Fruit fly (Drosophila melanogaster): ENCODE results near the gene sav.

Gene sav

dm6 chr3R:23048690-23049118, 12.4 kb downstream of the sav start (continued):
- TF ChIP-seq Xbp1 (GFP tag; optimal IDR thresholded peaks at IDR 0.05) (peak; percentile 74), CG15601 (tag; optimal IDR thresholded peaks at IDR 0.05) (peak; percentile 76), PHDP (tag; optimal IDR thresholded peaks at IDR 0.05) (peak; percentile 80), CG33213 (GFP tag; optimal IDR thresholded peaks at IDR 0.05) (no peak), CHES-1-like (GFP tag; optimal IDR thresholded peaks at IDR 0.05) (no peak), CG4730 (GFP tag; IDR thresholded peaks at IDR 0.05) (peak; percentile 52; the same call in 1 of the 2 replicates), CG17186 (GFP tag; optimal IDR thresholded peaks at IDR 0.05) (no peak), CG2678 (tag; optimal IDR thresholded peaks at IDR 0.05) (peak; percentile 88), aop (GFP tag; IDR thresholded peaks at IDR 0.05) (no peak), lmd (GFP tag; IDR thresholded peaks at IDR 0.05) (peak; percentile 91), sim (GFP tag; IDR thresholded peaks at IDR 0.05) (no peak), CG34376 (GFP tag; optimal IDR thresholded peaks at IDR 0.05) (peak; percentile 34), Nf-YA (GFP tag; IDR thresholded peaks at IDR 0.05) (no peak), Kr (GFP tag; optimal IDR thresholded peaks at IDR 0.05) (no peak), CG3281 (GFP tag; optimal IDR thresholded peaks at IDR 0.05) (peak; percentile 76), CG10565 (GFP tag; optimal IDR thresholded peaks at IDR 0.05) (no peak), twi (tag; optimal IDR thresholded peaks at IDR 0.05) (peak; percentile 24), zfh2 (GFP tag; optimal IDR thresholded peaks at IDR 0.05) (no peak), CG4617 (GFP tag; optimal IDR thresholded peaks at IDR 0.05; ENCODE audit: borderline replicate concordance) (peak; percentile 2), Sry-β (GFP tag; optimal IDR thresholded peaks at IDR 0.05) (no peak), CG16779 (GFP tag; IDR thresholded peaks at IDR 0.05) (no peak), Elba2 (GFP tag; optimal IDR thresholded peaks at IDR 0.05) (no peak), ems (GFP tag; optimal IDR thresholded peaks at IDR 0.05) (peak; percentile 11), CG4820 (GFP tag; optimal IDR thresholded peaks at IDR 0.05) (peak; percentile 60), crp (GFP tag; optimal IDR thresholded peaks at IDR 0.05) (peak in 1 of 2 experiments; percentile 20), ewg (GFP tag; optimal IDR thresholded peaks at IDR 0.05) (peak; percentile 55), yki (optimal IDR thresholded peaks at IDR 0.05) (no peak), CG13287 (GFP tag; IDR thresholded peaks at IDR 0.05; ENCODE audit: partially characterized antibody) (no peak), Side (GFP tag; optimal IDR thresholded peaks at IDR 0.05) (no peak), ind (GFP tag; optimal IDR thresholded peaks at IDR 0.05) (peak; percentile 72), ab (GFP tag; optimal IDR thresholded peaks at IDR 0.05) (no peak), grau (tag; optimal IDR thresholded peaks at IDR 0.05) (peak; percentile 83), CG6654 (GFP tag; optimal IDR thresholded peaks at IDR 0.05) (peak; percentile 60), ash1 (GFP tag; optimal IDR thresholded peaks at IDR 0.05) (no peak), Dek (tag; optimal IDR thresholded peaks at IDR 0.05) (peak; percentile 63), CG43689 (GFP tag; IDR thresholded peaks at IDR 0.05) (0 out of 2 replicates have a peak, but pooled peaks have one; percentile 35), her (GFP tag; optimal IDR thresholded peaks at IDR 0.05) (no peak), CG7786 (GFP tag; optimal IDR thresholded peaks at IDR 0.05) (peak; percentile 19), CG6854 (GFP tag; optimal IDR thresholded peaks at IDR 0.05) (peak; percentile 60), nerfin-1 (tag; optimal IDR thresholded peaks at IDR 0.05) (peak; percentile 81), D (optimal IDR thresholded peaks at IDR 0.05) (no peak), D (GFP tag; optimal IDR thresholded peaks at IDR 0.05) (peak; percentile 74), luna (GFP tag; optimal IDR thresholded peaks at IDR 0.05) (no peak), CG12942 (GFP tag; optimal IDR thresholded peaks at IDR 0.05) (peak; percentile 56), Neu2 (GFP tag; optimal IDR thresholded peaks at IDR 0.05; ENCODE audit: borderline replicate concordance) (no peak), chm (GFP tag; IDR thresholded peaks at IDR 0.05) (no peak), D19A (tag; optimal IDR thresholded peaks at IDR 0.05) (peak; percentile 70), zfh1 (GFP tag; IDR thresholded peaks at IDR 0.05) (no peak), eve (GFP tag; optimal IDR thresholded peaks at IDR 0.05) (no peak), Six4 (GFP tag; optimal IDR thresholded peaks at IDR 0.05) (peak; percentile 74), NC2α (GFP tag; optimal IDR thresholded peaks at IDR 0.05) (no peak), CG14050 (GFP tag; IDR thresholded peaks at IDR 0.05) (peak; percentile 52; the same call in 2 of the 3 replicates)
